Fruit fly (Drosophila melanogaster): ENCODE results near the gene Vps16B.
A peak's percentile ranks its signal among the peaks of the same experiment; 100 is the strongest.

Vps16B gene

DNA sequence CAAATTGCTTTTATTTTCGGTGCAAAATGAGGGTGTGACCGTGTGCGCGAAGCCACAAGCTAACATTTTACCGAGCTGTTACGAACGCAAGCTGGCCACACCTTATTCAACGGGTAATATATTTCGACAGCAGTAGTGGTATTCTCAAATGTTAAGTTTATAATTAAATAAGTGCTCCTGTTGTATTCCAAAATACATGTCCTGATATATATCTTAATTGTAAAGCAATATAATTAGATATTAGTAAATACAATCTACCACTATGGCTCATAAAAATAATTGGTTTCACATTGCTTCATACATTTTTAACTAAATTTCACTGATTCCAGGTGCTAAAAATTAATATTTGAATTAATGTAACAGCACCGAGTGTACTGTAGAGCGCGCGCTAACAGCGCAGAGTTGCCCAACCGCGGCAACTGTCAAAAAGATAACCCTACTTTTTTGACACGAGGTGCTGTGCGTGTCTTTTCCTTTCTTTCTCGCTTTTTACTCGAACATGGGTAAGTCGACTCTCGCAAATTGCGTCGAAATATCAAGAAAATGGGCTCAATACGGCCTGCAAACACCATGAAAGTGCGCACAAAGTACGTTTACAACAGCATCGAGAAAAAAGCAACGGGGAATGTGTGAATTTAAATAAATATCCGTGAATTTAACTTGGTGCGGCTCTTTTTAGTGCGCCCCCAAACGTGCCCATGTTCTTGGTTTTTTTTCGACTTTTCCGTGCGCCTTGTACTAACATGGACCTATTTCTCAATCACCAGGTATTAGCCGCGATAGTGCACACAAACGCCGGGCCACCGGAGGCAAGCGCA lies 45.4 kb upstream of the Vps16B start, which contains the start of the genes CG15514 and RpS8 (continued):
- TF ChIP-seq Doc3 (GFP tag; IDR thresholded peaks at IDR 0.05; ENCODE audit: partially characterized antibody): no peak
- TF ChIP-seq CG18262 (tag; optimal IDR thresholded peaks at IDR 0.05): peak; percentile 33
- 0 out of 2 replicates have a peak, but pooled peaks have one; percentile 10 for TF ChIP-seq seq (GFP tag; IDR thresholded peaks at IDR 0.05)
- TF ChIP-seq chn (GFP tag; optimal IDR thresholded peaks at IDR 0.05): no peak
- TF ChIP-seq vvl (GFP tag; IDR thresholded peaks at IDR 0.05): peak; percentile 55; the same call in 1 of the 2 replicates
- peak; percentile 2 for TF ChIP-seq CG7271 (tag; optimal IDR thresholded peaks at IDR 0.05)
- TF ChIP-seq zen (tag; optimal IDR thresholded peaks at IDR 0.05): peak; percentile 59
- TF ChIP-seq CG12659 (GFP tag; optimal IDR thresholded peaks at IDR 0.05): peak; percentile 88
- peak; percentile 42 for TF ChIP-seq Side (GFP tag; optimal IDR thresholded peaks at IDR 0.05)
- no peak for TF ChIP-seq hb (GFP tag; IDR thresholded peaks at IDR 0.05; ENCODE audit: partially characterized antibody)
- peak; percentile 74 for TF ChIP-seq CG12391 (tag; optimal IDR thresholded peaks at IDR 0.05)
- TF ChIP-seq grn (GFP tag; optimal IDR thresholded peaks at IDR 0.05): no peak
- TF ChIP-seq Poxn (GFP tag; IDR thresholded peaks at IDR 0.05): no peak
- peak; percentile 30 for TF ChIP-seq Ssrp (tag; optimal IDR thresholded peaks at IDR 0.05)
- TF ChIP-seq CG11093 (GFP tag; IDR thresholded peaks at IDR 0.05): no peak
- TF ChIP-seq Dbx (GFP tag; IDR thresholded peaks at IDR 0.05): peak; percentile 67
- peak; percentile 4 for TF ChIP-seq fd64A (GFP tag; optimal IDR thresholded peaks at IDR 0.05)
- peak; percentile 23 for TF ChIP-seq CG10274 (GFP tag; optimal IDR thresholded peaks at IDR 0.05)
- no peak for TF ChIP-seq psq (GFP tag; optimal IDR thresholded peaks at IDR 0.05)
- TF ChIP-seq CG8924 (tag; optimal IDR thresholded peaks at IDR 0.05): peak; percentile 81
- TF ChIP-seq CG13296 (GFP tag; optimal IDR thresholded peaks at IDR 0.05): peak; percentile 70
- peak in 1 of 3 experiments; percentile 55 for TF ChIP-seq lola (GFP tag; optimal IDR thresholded peaks at IDR 0.05)
- TF ChIP-seq CG1024 (GFP tag; IDR thresholded peaks at IDR 0.05): 0 out of 2 replicates have a peak, but pooled peaks have one; percentile 5
- TF ChIP-seq sc (optimal IDR thresholded peaks at IDR 0.05): no peak
- TF ChIP-seq sc (GFP tag; optimal IDR thresholded peaks at IDR 0.05): peak; percentile 17
- peak; percentile 80 for TF ChIP-seq CG11504 (tag; optimal IDR thresholded peaks at IDR 0.05)
- TF ChIP-seq az2 (GFP tag; optimal IDR thresholded peaks at IDR 0.05): peak; percentile 29
- no peak for TF ChIP-seq CG7357 (GFP tag; IDR thresholded peaks at IDR 0.05)
- TF ChIP-seq row (GFP tag; IDR thresholded peaks at IDR 0.05): peak; percentile 76
- TF ChIP-seq CG6689 (GFP tag; IDR thresholded peaks at IDR 0.05): peak; percentile 76
- TF ChIP-seq NC2α (GFP tag; optimal IDR thresholded peaks at IDR 0.05): no peak
- peak; percentile 63 for TF ChIP-seq Blimp-1 (GFP tag; optimal IDR thresholded peaks at IDR 0.05)
- TF ChIP-seq CG10654 (GFP tag; optimal IDR thresholded peaks at IDR 0.05): peak; percentile 51
- TF ChIP-seq lab (GFP tag; optimal IDR thresholded peaks at IDR 0.05): peak; percentile 84
- TF ChIP-seq kah (GFP tag; optimal IDR thresholded peaks at IDR 0.05): peak; percentile 30
- TF ChIP-seq lmd (GFP tag; IDR thresholded peaks at IDR 0.05): peak; percentile 33; the same call in 1 of the 2 replicates
- TF ChIP-seq CG13123 (GFP tag; optimal IDR thresholded peaks at IDR 0.05): no peak
- TF ChIP-seq CG17385 (GFP tag; optimal IDR thresholded peaks at IDR 0.05): peak; percentile 70
- peak; percentile 55 for TF ChIP-seq CG9727 (GFP tag; optimal IDR thresholded peaks at IDR 0.05)
- peak; percentile 43 for TF ChIP-seq CG2120 (GFP tag; optimal IDR thresholded peaks at IDR 0.05)
- peak; percentile 24 for TF ChIP-seq CG4854 (GFP tag; optimal IDR thresholded peaks at IDR 0.05)
- TF ChIP-seq Rx (GFP tag; IDR thresholded peaks at IDR 0.05): peak; percentile 24; the same call in 1 of the 2 replicates
- TF ChIP-seq Chrac-16 (GFP tag; optimal IDR thresholded peaks at IDR 0.05): no peak
- TF ChIP-seq CG32532 (GFP tag; IDR thresholded peaks at IDR 0.05): peak; percentile 68
- no peak for TF ChIP-seq jumu (GFP tag; optimal IDR thresholded peaks at IDR 0.05)
- TF ChIP-seq CG8765 (GFP tag; IDR thresholded peaks at IDR 0.05): no peak
- peak; percentile 8 for TF ChIP-seq Usf (GFP tag; optimal IDR thresholded peaks at IDR 0.05)
- TF ChIP-seq CG17802 (tag; optimal IDR thresholded peaks at IDR 0.05): peak; percentile 33
- no peak for TF ChIP-seq CG14667 (GFP tag; IDR thresholded peaks at IDR 0.05)

Measured in whole organism, embryonic.